Worm (Caenorhabditis elegans) whole organism, L1 larva: Measurements from ENCODE around the gene str-144.

Experiments used
- C04F5.9 ChIP-seq: sonication (generic microtip); optimal IDR thresholded peaks from 2 replicates; lab custom pipeline; 2016; ENCODE audit warnings: missing genetic modification characterization, missing compliant biosample characterization
- C16A3.4 ChIP-seq: fragments of 150-350 bp; optimal IDR thresholded peaks from 2 replicates; lab custom pipeline; 2014; ENCODE audit warnings: missing biosample characterization, missing genetic modification characterization
- C34B4.2 ChIP-seq: sonication (generic microtip); optimal IDR thresholded peaks from 2 replicates; lab custom pipeline; 2017; ENCODE audit warnings: mild to moderate bottlenecking, missing genetic modification characterization, missing compliant biosample characterization
- Y116A8C.19 ChIP-seq: sonication (generic microtip); optimal IDR thresholded peaks from 2 replicates; lab custom pipeline; 2016; ENCODE audit warnings: missing compliant biosample characterization, missing genetic modification characterization, borderline replicate concordance
- aha-1 ChIP-seq: fragments of 150-350 bp; optimal IDR thresholded peaks from 2 replicates; lab custom pipeline; 2014; ENCODE audit warnings: missing biosample characterization, missing genetic modification characterization
- ama-1 ChIP-seq: fragments of 150-350 bp; optimal IDR thresholded peaks from 2 replicates; lab custom pipeline; 2014
- blmp-1 ChIP-seq: fragments of 150-350 bp; optimal IDR thresholded peaks from 2 replicates; lab custom pipeline; 2014; ENCODE audit warnings: missing biosample characterization, missing genetic modification characterization
- ceh-63 ChIP-seq: fragments of 200-800 bp; sonication (Bioruptor generic); optimal IDR thresholded peaks from 2 replicates; lab custom pipeline; 2018; ENCODE audit warnings: mild to moderate bottlenecking, missing genetic modification characterization, missing compliant biosample characterization
- ceh-8 ChIP-seq: fragments of 200-800 bp; sonication (Bioruptor generic); optimal IDR thresholded peaks from 2 replicates; lab custom pipeline; 2018; ENCODE audit warnings: mild to moderate bottlenecking, missing genetic modification characterization, moderate library complexity, missing compliant biosample characterization
- dsc-1 ChIP-seq: sonication (generic microtip); optimal IDR thresholded peaks from 2 replicates; lab custom pipeline; 2016; ENCODE audit warnings: mild to moderate bottlenecking, missing genetic modification characterization, missing compliant biosample characterization
- egl-27 ChIP-seq, 2 experiments: fragments of 150-350 bp in 1 of 2; sonication (generic microtip); optimal IDR thresholded peaks; 3 replicates each; lab custom pipeline; 2017 to 2018; ENCODE audit warnings: missing biosample characterization in 2 of 2, missing genetic modification characterization in 2 of 2, missing genetic modification reagents in 2 of 2
- elt-2 ChIP-seq: sonication (generic microtip); optimal IDR thresholded peaks from 2 replicates; lab custom pipeline; 2016; ENCODE audit warnings: missing genetic modification characterization, mild to moderate bottlenecking, inconsistent platforms, missing compliant biosample characterization, missing genetic modification reagents
- elt-3 ChIP-seq, 6 experiments: fragments of 150-350 bp in 1 of 6; sonication (generic microtip); optimal IDR thresholded peaks; 2 replicates each; lab custom pipeline; 2017 to 2018; ENCODE audit warnings: missing biosample characterization in 6 of 6, missing genetic modification characterization in 6 of 6, inconsistent platforms in 1 of 6
- fkh-8 ChIP-seq: sonication (generic microtip); optimal IDR thresholded peaks from 2 replicates; lab custom pipeline; 2016; ENCODE audit warnings: mild to moderate bottlenecking, missing genetic modification characterization, missing compliant biosample characterization
- hlh-17 ChIP-seq: fragments of 200-800 bp; sonication (Bioruptor generic); optimal IDR thresholded peaks from 2 replicates; lab custom pipeline; 2018; ENCODE audit warnings: missing genetic modification characterization, mild to moderate bottlenecking, missing compliant biosample characterization, moderate library complexity, borderline replicate concordance
- hlh-4 ChIP-seq: sonication (generic microtip); optimal IDR thresholded peaks from 2 replicates; lab custom pipeline; 2016; ENCODE audit warnings: mild to moderate bottlenecking, missing genetic modification characterization, missing compliant biosample characterization
- hpl-2 ChIP-seq: fragments of 150-350 bp; optimal IDR thresholded peaks from 2 replicates; lab custom pipeline; 2014; ENCODE audit warnings: missing biosample characterization, missing genetic modification reagents, missing genetic modification characterization
- isw-1 ChIP-seq: fragments of 200-800 bp; sonication (Bioruptor generic); IDR thresholded peaks from 2 replicates; pipeline ENCODE4 v1.3.6; 2022; ENCODE audit warnings: missing genetic modification characterization, missing compliant biosample characterization
- jun-1 ChIP-seq: fragments of 150-350 bp; optimal IDR thresholded peaks from 2 replicates; lab custom pipeline; 2014; ENCODE audit warnings: missing biosample characterization, missing genetic modification reagents, missing genetic modification characterization
- lin-14 ChIP-seq: fragments of 200-800 bp; sonication (Bioruptor generic); optimal IDR thresholded peaks from 2 replicates; lab custom pipeline; 2018; ENCODE audit warnings: mild to moderate bottlenecking, missing genetic modification characterization, moderate library complexity, missing compliant biosample characterization
- lin-35 ChIP-seq, 2 experiments: fragments of 150-350 bp; optimal IDR thresholded peaks; 2 replicates each; lab custom pipeline; 2014; ENCODE audit warnings: missing biosample characterization in 2 of 2, missing genetic modification characterization in 2 of 2, missing genetic modification reagents in 2 of 2
- lir-3 ChIP-seq: sonication (generic microtip); optimal IDR thresholded peaks from 2 replicates; lab custom pipeline; 2016; ENCODE audit warnings: mild to moderate bottlenecking, missing genetic modification characterization, moderate library complexity, missing compliant biosample characterization; ENCODE audit not compliant: poor library complexity
- mab-9 ChIP-seq: fragments of 200-800 bp; sonication (Bioruptor generic); IDR thresholded peaks from 2 replicates; pipeline ENCODE4 v1.3.6; 2022; ENCODE audit warnings: missing genetic modification reagents, missing genetic modification characterization, missing compliant biosample characterization
- mep-1 ChIP-seq: fragments of 150-350 bp; optimal IDR thresholded peaks from 2 replicates; lab custom pipeline; 2014; ENCODE audit warnings: missing biosample characterization, missing genetic modification characterization
- nhr-11 ChIP-seq: fragments of 150-350 bp; optimal IDR thresholded peaks from 2 replicates; lab custom pipeline; 2014; ENCODE audit warnings: missing biosample characterization, missing genetic modification characterization
- nhr-20 ChIP-seq: sonication (generic microtip); optimal IDR thresholded peaks from 2 replicates; lab custom pipeline; 2016; ENCODE audit warnings: mild to moderate bottlenecking, missing genetic modification characterization, missing compliant biosample characterization
- nhr-237 ChIP-seq: fragments of 150-350 bp; optimal IDR thresholded peaks from 2 replicates; lab custom pipeline; 2014; ENCODE audit warnings: missing biosample characterization, missing genetic modification characterization
- nhr-28 ChIP-seq: fragments of 150-350 bp; optimal IDR thresholded peaks from 2 replicates; lab custom pipeline; 2014; ENCODE audit warnings: missing biosample characterization, missing genetic modification characterization
- nhr-47 ChIP-seq: sonication (generic microtip); optimal IDR thresholded peaks from 2 replicates; lab custom pipeline; 2016; ENCODE audit warnings: mild to moderate bottlenecking, missing genetic modification characterization, moderate library complexity, missing compliant biosample characterization
- nhr-84 ChIP-seq: sonication (generic microtip); optimal IDR thresholded peaks from 2 replicates; lab custom pipeline; 2017; ENCODE audit warnings: missing biosample characterization, missing genetic modification characterization
- rnt-1 ChIP-seq: sonication (generic microtip); optimal IDR thresholded peaks from 2 replicates; lab custom pipeline; 2016; ENCODE audit warnings: mild to moderate bottlenecking, missing genetic modification characterization, moderate library complexity, missing compliant biosample characterization
- skn-1 ChIP-seq: fragments of 150-350 bp; optimal IDR thresholded peaks from 2 replicates; lab custom pipeline; 2014; ENCODE audit warnings: missing biosample characterization, missing genetic modification characterization
- snu-23 ChIP-seq: sonication (generic microtip); optimal IDR thresholded peaks from 2 replicates; lab custom pipeline; 2016; ENCODE audit warnings: missing genetic modification characterization, missing compliant biosample characterization
- sup-37 ChIP-seq: fragments of 200-800 bp; sonication (Bioruptor generic); optimal IDR thresholded peaks from 2 replicates; lab custom pipeline; 2018; ENCODE audit warnings: mild to moderate bottlenecking, missing genetic modification characterization, missing compliant biosample characterization
- tbx-2 ChIP-seq: sonication (generic microtip); optimal IDR thresholded peaks from 2 replicates; lab custom pipeline; 2016; ENCODE audit warnings: missing genetic modification characterization, missing compliant biosample characterization
- tlp-1 ChIP-seq: fragments of 150-350 bp; optimal IDR thresholded peaks from 2 replicates; lab custom pipeline; 2014; ENCODE audit warnings: missing biosample characterization, missing genetic modification characterization
- unc-62 ChIP-seq: fragments of 150-350 bp; optimal IDR thresholded peaks from 2 replicates; lab custom pipeline; 2014; ENCODE audit warnings: missing biosample characterization, missing genetic modification reagents, missing genetic modification characterization
- unc-98 ChIP-seq: fragments of 200-800 bp; sonication (Bioruptor generic); IDR thresholded peaks from 2 replicates; pipeline ENCODE4 v1.3.6; 2022; ENCODE audit warnings: missing genetic modification characterization, missing compliant biosample characterization
- ztf-4 ChIP-seq: fragments of 150-350 bp; optimal IDR thresholded peaks from 2 replicates; lab custom pipeline; 2014; ENCODE audit warnings: missing biosample characterization, missing genetic modification characterization

The str-144 gene

DNA sequence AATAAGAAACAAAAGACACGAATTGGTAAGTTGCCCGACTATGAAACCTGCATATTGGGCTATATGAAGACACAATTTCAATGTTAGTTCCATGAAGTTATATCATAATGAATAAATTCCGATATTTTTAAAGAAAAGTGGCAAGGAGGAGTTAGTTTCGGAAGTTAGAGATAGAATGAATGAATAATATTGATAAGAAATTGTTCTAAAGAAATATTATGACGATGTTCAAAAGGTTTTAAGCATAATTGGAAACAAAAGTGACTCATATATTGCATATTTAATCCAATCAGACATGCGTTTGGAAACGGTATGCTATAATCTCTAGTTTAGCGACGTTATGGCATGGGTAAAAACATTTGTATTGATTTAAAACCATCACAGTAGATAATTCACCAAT, 2.3 kb downstream of the str-144 start, which contains the start of gene str-143:
Gene str-143 (minus strand): TSS at position 101 of the 400 bp plus-strand sequence.
- TF ChIP-seq aha-1 (tag; lab: Kevin White, UChicago) (no peak), lin-35 (GFP tag; optimal IDR thresholded peaks at IDR 0.05; lab: Kevin White, UChicago) (no peak), nhr-11 (no peak), lir-3 (tag; lab: Kevin White, UChicago) (no peak), mab-9 (GFP tag; lab: Robert Waterston, UW) (no peak), dsc-1 (tag; lab: Kevin White, UChicago) (no peak), fkh-8 (no peak), nhr-237 (tag; lab: Kevin White, UChicago) (no peak), Y116A8C.19 (tag; lab: Kevin White, UChicago) (no peak), egl-27 (tag; optimal IDR thresholded peaks at IDR 0.05; lab: Kevin White, UChicago) (no peak), nhr-28 (tag; lab: Kevin White, UChicago) (no peak), tlp-1 (tag; lab: Kevin White, UChicago) (no peak), nhr-47 (tag; lab: Kevin White, UChicago) (no peak), elt-3 (tag; optimal IDR thresholded peaks at IDR 0.05; lab: Kevin White, UChicago) (no peak), lin-14 (GFP tag; lab: Kevin White, UChicago) (no peak)

DNA sequence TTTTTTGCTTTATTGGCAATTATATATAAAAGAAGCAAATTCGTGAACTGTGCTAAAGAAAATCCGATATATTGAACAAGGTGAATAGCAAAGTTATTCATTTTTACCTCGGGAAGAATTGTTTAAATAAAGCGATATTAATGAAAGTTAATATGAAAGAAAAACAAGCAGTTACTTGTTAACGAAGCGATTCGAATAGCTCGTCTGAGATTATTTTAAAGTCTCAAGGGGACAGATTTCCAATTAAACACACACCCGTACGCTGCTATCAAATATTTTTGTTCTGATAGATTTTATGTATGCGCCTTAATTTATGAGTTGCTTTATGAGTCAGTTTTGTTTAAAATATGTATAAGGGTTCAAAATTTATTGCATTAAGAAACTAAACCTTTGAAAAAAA, 4.1 kb downstream of the str-144 start, which contains the start of gene str-140:
Gene str-140 (minus strand): TSS at position 101 of the 400 bp plus-strand sequence.
- TF ChIP-seq egl-27 (tag; optimal IDR thresholded peaks at IDR 0.05; lab: Kevin White, UChicago) (no peak), rnt-1 (tag; lab: Kevin White, UChicago) (no peak), tbx-2 (tag; lab: Kevin White, UChicago) (no peak), hpl-2 (no peak), lir-3 (tag; lab: Kevin White, UChicago) (no peak), unc-98 (GFP tag; lab: Robert Waterston, UW) (no peak), Y116A8C.19 (tag; lab: Kevin White, UChicago) (no peak), skn-1 (tag; lab: Kevin White, UChicago) (no peak), C04F5.9 (no peak), ceh-8 (no peak), nhr-20 (tag; lab: Kevin White, UChicago) (no peak), dsc-1 (tag; lab: Kevin White, UChicago) (no peak), sup-37 (GFP tag; lab: Kevin White, UChicago) (no peak), C34B4.2 (tag; lab: Kevin White, UChicago) (no peak)

DNA sequence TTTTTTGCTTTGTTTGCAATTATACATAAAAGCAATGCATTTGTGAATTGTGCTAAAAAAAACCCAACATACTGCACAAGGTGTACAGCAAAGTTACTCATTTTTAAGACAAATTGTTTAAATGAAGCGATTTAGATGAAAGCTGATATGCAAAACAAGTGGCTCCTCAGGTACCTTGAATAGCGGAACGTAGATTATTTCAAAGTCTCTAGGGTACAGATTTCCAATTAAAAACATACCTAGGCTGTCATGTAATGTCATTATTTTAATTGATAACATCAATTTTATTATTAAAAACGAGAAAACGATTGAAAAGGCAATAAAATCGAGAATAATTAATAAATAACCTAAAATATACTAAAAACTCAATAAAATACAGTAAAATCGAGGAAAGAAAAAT, 9.9 kb downstream of the str-144 start, which contains the start of gene str-139:
Gene str-139 (minus strand): TSS at position 101 of the 400 bp plus-strand sequence.
- TF ChIP-seq hlh-4 (tag; lab: Kevin White, UChicago) (no peak), ztf-4 (no peak), mep-1 (no peak), jun-1 (tag; lab: Kevin White, UChicago) (no peak), blmp-1 (no peak), sup-37 (GFP tag; lab: Kevin White, UChicago) (no peak), mab-9 (GFP tag; lab: Robert Waterston, UW) (no peak), aha-1 (tag; lab: Kevin White, UChicago) (no peak), hlh-17 (GFP tag; lab: Kevin White, UChicago) (no peak), elt-2 (tag; lab: Kevin White, UChicago) (no peak), ama-1 (no peak), ceh-63 (GFP tag; lab: Kevin White, UChicago) (no peak), fkh-8 (no peak)

DNA sequence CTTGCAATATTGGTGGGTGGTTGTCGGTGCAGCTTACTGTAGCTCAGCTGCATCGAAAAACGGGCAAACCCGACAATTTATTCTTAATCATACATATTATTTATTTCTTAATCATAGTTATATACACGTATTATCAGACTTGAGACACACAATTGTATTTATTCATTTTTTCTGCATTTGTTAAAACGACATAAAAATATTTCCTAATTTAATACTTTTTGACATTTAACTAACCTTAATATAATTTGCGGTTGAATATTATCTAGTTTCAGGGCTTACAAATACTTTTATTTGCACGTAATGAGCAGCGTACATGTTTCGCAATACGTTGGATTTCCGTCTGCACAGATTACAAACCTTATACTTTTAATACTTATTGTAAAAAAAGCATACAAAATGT, 13.6 kb downstream of the str-144 start, which contains the start of gene str-138:
Gene str-138 (plus strand): TSS at position 301 of the 400 bp plus-strand sequence.
- TF ChIP-seq nhr-84 (tag; lab: Kevin White, UChicago) = no peak
- TF ChIP-seq lir-3 (tag; lab: Kevin White, UChicago) = no peak
- no peak for TF ChIP-seq blmp-1
- no peak for TF ChIP-seq isw-1 (GFP tag; lab: Robert Waterston, UW)
- no peak for TF ChIP-seq hlh-4 (tag; lab: Kevin White, UChicago)
- no peak for TF ChIP-seq fkh-8
- TF ChIP-seq snu-23 (GFP tag; lab: Kevin White, UChicago) = no peak
- TF ChIP-seq C16A3.4 (tag; lab: Kevin White, UChicago) = no peak
- TF ChIP-seq unc-62 = no peak
- no peak for TF ChIP-seq hlh-17 (GFP tag; lab: Kevin White, UChicago)
- no peak for TF ChIP-seq rnt-1 (tag; lab: Kevin White, UChicago)
